Worm (Caenorhabditis elegans): ENCODE data around the gene T28C12.6.

The T28C12.6 gene

DNA sequence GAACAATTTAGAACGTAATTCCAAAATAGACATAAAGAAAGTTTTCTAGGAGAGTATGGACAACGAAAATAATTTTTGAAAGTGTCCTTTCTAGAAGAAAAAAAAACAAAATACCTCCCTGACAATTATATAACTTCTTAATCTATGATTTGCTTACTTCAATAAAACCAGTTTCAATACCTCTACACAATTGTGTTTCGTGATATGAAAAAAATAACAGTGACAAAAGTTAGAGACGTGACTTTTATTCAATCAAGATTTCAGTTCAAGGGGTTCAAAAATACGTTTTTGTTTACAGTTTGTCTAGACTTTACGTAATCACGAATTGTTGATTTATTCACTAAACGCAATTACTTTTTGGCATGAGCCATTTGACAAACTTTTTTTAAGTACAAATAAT lies 14.6 kb downstream of the T28C12.6 start:
- TF ChIP-seq nhr-85 (tag) (no peak), C04F5.9 (tag; optimal IDR thresholded peaks at IDR 0.05) (no peak), elt-3 (tag; optimal IDR thresholded peaks at IDR 0.05) (peak in 1 of 6 experiments; percentile 22), C34B4.2 (tag; optimal IDR thresholded peaks at IDR 0.05) (no peak)

- TF ChIP-seq nhr-20 (tag; optimal IDR thresholded peaks at IDR 0.05) (peak; percentile 76), pag-3 (tag; optimal IDR thresholded peaks at IDR 0.05; ENCODE audit: borderline replicate concordance, insufficient read depth) (no peak), zag-1 (tag; optimal IDR thresholded peaks at IDR 0.05) (no peak), snpc-4 (tag; optimal IDR thresholded peaks at IDR 0.05) (no peak), hpl-2 (GFP tag; optimal IDR thresholded peaks at IDR 0.05) (no peak), vab-15 (tag; optimal IDR thresholded peaks at IDR 0.05) (no peak), lin-13 (GFP tag; optimal IDR thresholded peaks at IDR 0.05) (no peak), elt-3 (tag; optimal IDR thresholded peaks at IDR 0.05) (peak in 5 of 6 experiments; percentile 60 to 88 (median 84)), lin-35 (GFP tag; optimal IDR thresholded peaks at IDR 0.05) (peak in 1 of 2 experiments; percentile 38), nhr-71 (tag; optimal IDR thresholded peaks at IDR 0.05) (peak; percentile 69), C34B4.2 (tag; optimal IDR thresholded peaks at IDR 0.05) (no peak), isw-1 (GFP tag; IDR thresholded peaks at IDR 0.05) (no peak), nhr-12 (tag; optimal IDR thresholded peaks at IDR 0.05) (no peak), tlp-1 (tag; optimal IDR thresholded peaks at IDR 0.05) (no peak), ets-5 (GFP tag; IDR thresholded peaks at IDR 0.05) (no peak), blmp-1 (tag; optimal IDR thresholded peaks at IDR 0.05) (peak; percentile 47), ztf-11 (tag; optimal IDR thresholded peaks at IDR 0.05) (no peak), sup-37 (GFP tag; optimal IDR thresholded peaks at IDR 0.05) (no peak), egl-27 (tag; optimal IDR thresholded peaks at IDR 0.05) (no peak), unc-30 (tag; optimal IDR thresholded peaks at IDR 0.05) (no peak), fkh-10 (GFP tag; optimal IDR thresholded peaks at IDR 0.05) (no peak), aha-1 (tag; optimal IDR thresholded peaks at IDR 0.05) (no peak), zip-4 (GFP tag; optimal IDR thresholded peaks at IDR 0.05) (no peak), unc-62 (GFP tag; optimal IDR thresholded peaks at IDR 0.05) (no peak), nhr-85 (tag) (peak; percentile 96), snu-23 (GFP tag; optimal IDR thresholded peaks at IDR 0.05) (peak; percentile 31), tbx-2 (tag; optimal IDR thresholded peaks at IDR 0.05) (peak; percentile 16), nhr-90 (tag; optimal IDR thresholded peaks at IDR 0.05; ENCODE audit: poor library complexity) (peak; percentile 26), skn-1 (tag; optimal IDR thresholded peaks at IDR 0.05) (peak; percentile 18), ces-1 (GFP tag; optimal IDR thresholded peaks at IDR 0.05) (no peak), mab-9 (GFP tag; IDR thresholded peaks at IDR 0.05) (no peak), jun-1 (tag; optimal IDR thresholded peaks at IDR 0.05) (no peak), hlh-4 (tag; optimal IDR thresholded peaks at IDR 0.05) (no peak), F16B12.6 (tag; optimal IDR thresholded peaks at IDR 0.05) (no peak), ceh-63 (GFP tag; optimal IDR thresholded peaks at IDR 0.05) (no peak), grh-1 (GFP tag; IDR thresholded peaks at IDR 0.05) (peak; percentile 52; the same call in 1 of the 2 replicates), elt-2 (tag; optimal IDR thresholded peaks at IDR 0.05) (no peak), mef-2 (tag; optimal IDR thresholded peaks at IDR 0.05) (no peak), lir-3 (tag; optimal IDR thresholded peaks at IDR 0.05; ENCODE audit: poor library complexity) (no peak), nhr-19 (GFP tag; conservative IDR thresholded peaks at IDR 0.05) (peak; percentile 55), nhr-47 (tag; optimal IDR thresholded peaks at IDR 0.05) (peak; percentile 20), lin-14 (GFP tag; optimal IDR thresholded peaks at IDR 0.05) (peak; percentile 65), mep-1 (tag; optimal IDR thresholded peaks at IDR 0.05) (peak; percentile 11), irx-1 (tag; optimal IDR thresholded peaks at IDR 0.05) (no peak), lin-15B (tag; optimal IDR thresholded peaks at IDR 0.05) (no peak)
Measured at ce11 chrV:6319358-6319757, 16.6 kb downstream of the T28C12.6 start.

Data from whole organism, L1 larva.